Worm (Caenorhabditis elegans): ENCODE measurements around the gene bbs-2.

bbs-2 gene

DNA sequence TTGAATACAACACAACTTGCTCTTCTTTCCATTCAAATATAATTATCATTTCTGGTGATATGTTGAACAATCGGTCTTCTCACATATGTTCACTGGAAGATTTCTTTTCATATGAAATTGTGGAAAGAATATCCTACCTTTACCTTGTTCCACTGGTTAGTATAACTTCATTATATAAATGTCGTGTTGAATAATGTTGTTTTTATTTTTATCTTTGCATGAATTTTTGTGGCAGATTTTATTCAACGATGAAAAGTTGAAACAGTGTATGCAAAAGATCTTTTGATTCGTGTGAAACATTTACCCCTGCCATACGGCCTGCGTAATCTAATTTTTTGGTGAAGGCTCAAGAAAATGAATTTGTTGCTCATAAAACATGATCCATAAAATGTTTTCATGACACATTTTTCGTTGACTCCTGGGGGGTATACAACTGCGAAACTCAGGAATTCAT is 28.1 kb downstream of the bbs-2 start (continued):
- TF ChIP-seq T07F8.4 (tag; optimal IDR thresholded peaks at IDR 0.05), result peak; percentile 20
- peak in 1 of 2 experiments; percentile 4 for TF ChIP-seq rec-8 (tag; optimal IDR thresholded peaks at IDR 0.05)
- no peak for TF ChIP-seq F57A8.1 (GFP tag; optimal IDR thresholded peaks at IDR 0.05)
- TF ChIP-seq lin-26 (GFP tag; IDR thresholded peaks at IDR 0.05), result peak; percentile 68
- peak; percentile 52 for TF ChIP-seq him-1 (tag; optimal IDR thresholded peaks at IDR 0.05)
- TF ChIP-seq hmg-20 (GFP tag; IDR thresholded peaks at IDR 0.05), result no peak
- peak; percentile 86 for TF ChIP-seq Y53G8AR.9 (GFP tag; conservative IDR thresholded peaks at IDR 0.05)
- peak; percentile 94 for TF ChIP-seq B0336.3 (GFP tag; IDR thresholded peaks at IDR 0.05)
- no peak for TF ChIP-seq F55B11.4 (tag; optimal IDR thresholded peaks at IDR 0.05; ENCODE audit: borderline replicate concordance, insufficient read depth)
- no peak for TF ChIP-seq C06A6.2 (GFP tag; conservative IDR thresholded peaks at IDR 0.05)
- TF ChIP-seq mes-4 (tag; optimal IDR thresholded peaks at IDR 0.05), result peak; percentile 44
- TF ChIP-seq sea-2 (GFP tag; IDR thresholded peaks at IDR 0.05), result no peak
- no peak for TF ChIP-seq die-1 (tag; optimal IDR thresholded peaks at IDR 0.05)
- TF ChIP-seq ccch-3 (GFP tag; optimal IDR thresholded peaks at IDR 0.05), result no peak
- TF ChIP-seq F22D6.2 (tag; optimal IDR thresholded peaks at IDR 0.05), result no peak
- no peak for TF ChIP-seq madf-8 (GFP tag; conservative IDR thresholded peaks at IDR 0.05)
- no peak for TF ChIP-seq F37B4.10 (GFP tag; IDR thresholded peaks at IDR 0.05)
- no peak for TF ChIP-seq hlh-26 (GFP tag; conservative IDR thresholded peaks at IDR 0.05)
- TF ChIP-seq pha-4 (tag; optimal IDR thresholded peaks at IDR 0.05), result no peak
- peak; percentile 35 for TF ChIP-seq F52B5.7 (tag; optimal IDR thresholded peaks at IDR 0.05)
- peak; percentile 88 for TF ChIP-seq chd-7 (tag; optimal IDR thresholded peaks at IDR 0.05)
- peak; percentile 68 for TF ChIP-seq repo-1 (tag; optimal IDR thresholded peaks at IDR 0.05)
- TF ChIP-seq nhr-27 (tag; optimal IDR thresholded peaks at IDR 0.05), result peak; percentile 83
- TF ChIP-seq nhr-179 (tag; optimal IDR thresholded peaks at IDR 0.05), result no peak
- TF ChIP-seq dpff-1 (tag; optimal IDR thresholded peaks at IDR 0.05), result peak; percentile 79
- peak; percentile 60 for TF ChIP-seq snpc-1.1 (tag; optimal IDR thresholded peaks at IDR 0.05; ENCODE audit: insufficient read depth)
- no peak for TF ChIP-seq dpl-1 (GFP tag; optimal IDR thresholded peaks at IDR 0.05)
- no peak for TF ChIP-seq bed-1 (GFP tag; IDR thresholded peaks at IDR 0.05)
- TF ChIP-seq nfya-2 (GFP tag; IDR thresholded peaks at IDR 0.05), result 0 out of 2 replicates have a peak, but pooled peaks have one; percentile 21
- no peak for TF ChIP-seq rpc-1 (optimal IDR thresholded peaks at IDR 0.05)
- TF ChIP-seq rpc-1 (tag; optimal IDR thresholded peaks at IDR 0.05), result peak; percentile 4
- peak; percentile 53 for TF ChIP-seq xnd-1 (tag; optimal IDR thresholded peaks at IDR 0.05)
- peak; percentile 43 for TF ChIP-seq F33H1.4 (GFP tag; IDR thresholded peaks at IDR 0.05)
- TF ChIP-seq F39B2.1 (GFP tag; IDR thresholded peaks at IDR 0.05), result peak; percentile 76
- peak; percentile 65 for TF ChIP-seq F10E7.11 (tag; optimal IDR thresholded peaks at IDR 0.05)
- TF ChIP-seq nfya-1 (tag; optimal IDR thresholded peaks at IDR 0.05; ENCODE audit: borderline replicate concordance, insufficient read depth), result no peak
- TF ChIP-seq B0019.2 (GFP tag; conservative IDR thresholded peaks at IDR 0.05), result no peak
- peak; percentile 28 for TF ChIP-seq tbx-9 (tag; optimal IDR thresholded peaks at IDR 0.05; ENCODE audit: borderline replicate concordance)
- TF ChIP-seq nhr-80 (tag; optimal IDR thresholded peaks at IDR 0.05), result no peak
- no peak for TF ChIP-seq B0261.1 (tag; optimal IDR thresholded peaks at IDR 0.05)
- TF ChIP-seq pbrm-1 (GFP tag; IDR thresholded peaks at IDR 0.05), result peak; percentile 24; the same call in 1 of the 2 replicates
- peak; percentile 72 for TF ChIP-seq T26A5.8 (tag; optimal IDR thresholded peaks at IDR 0.05)
- peak; percentile 80 for TF ChIP-seq hsf-1 (GFP tag; IDR thresholded peaks at IDR 0.05)
- TF ChIP-seq ztf-22 (GFP tag; optimal IDR thresholded peaks at IDR 0.05), result no peak
- TF ChIP-seq zim-3 (tag; optimal IDR thresholded peaks at IDR 0.05), result no peak
- TF ChIP-seq ets-4 (GFP tag; optimal IDR thresholded peaks at IDR 0.05), result no peak
- peak; percentile 76 for TF ChIP-seq madf-6 (GFP tag; IDR thresholded peaks at IDR 0.05)
- TF ChIP-seq ekl-4 (GFP tag; IDR thresholded peaks at IDR 0.05), result peak; percentile 86
- TF ChIP-seq bed-2 (GFP tag; IDR thresholded peaks at IDR 0.05), result no peak
